Worm (Caenorhabditis elegans) whole organism, late embryonic: ENCODE results near the gene msp-56.

Experiments
- F13H6.1 ChIP-seq: sonication (generic microtip); optimal IDR thresholded peaks from 2 replicates; lab custom pipeline; 2016; ENCODE audit warnings: missing genetic modification characterization, missing compliant biosample characterization
- K09A11.1 ChIP-seq: sonication (generic microtip); optimal IDR thresholded peaks from 2 replicates; lab custom pipeline; 2017; ENCODE audit warnings: antibody characterized with exemption, mild to moderate bottlenecking, missing genetic modification characterization, missing compliant biosample characterization; ENCODE audit not compliant: insufficient read depth
- Y22D7AL.16 ChIP-seq: sonication (generic microtip); optimal IDR thresholded peaks from 2 replicates; lab custom pipeline; 2016; ENCODE audit warnings: missing genetic modification characterization, missing compliant biosample characterization
- ahr-1 ChIP-seq: sonication (generic microtip); optimal IDR thresholded peaks from 2 replicates; lab custom pipeline; 2016; ENCODE audit warnings: missing genetic modification characterization, missing compliant biosample characterization
- ceh-14 ChIP-seq: sonication (generic microtip); optimal IDR thresholded peaks from 2 replicates; lab custom pipeline; 2016; ENCODE audit warnings: missing genotype, missing genetic modification characterization, missing compliant biosample characterization
- ceh-19 ChIP-seq: fragments of 200-800 bp; sonication (Bioruptor generic); optimal IDR thresholded peaks from 2 replicates; lab custom pipeline; 2018; ENCODE audit warnings: mild to moderate bottlenecking, missing genetic modification characterization, missing compliant biosample characterization
- ceh-2 ChIP-seq: sonication (generic microtip); optimal IDR thresholded peaks from 2 replicates; lab custom pipeline; 2016; ENCODE audit warnings: missing genotype, missing genetic modification characterization, missing compliant biosample characterization
- ceh-30 ChIP-seq: fragments of 150-350 bp; optimal IDR thresholded peaks from 2 replicates; lab custom pipeline; 2014; ENCODE audit warnings: missing biosample characterization, missing genetic modification characterization
- ceh-34 ChIP-seq: sonication (generic microtip); optimal IDR thresholded peaks from 2 replicates; lab custom pipeline; 2016; ENCODE audit warnings: mild to moderate bottlenecking, missing genetic modification characterization, missing compliant biosample characterization
- ceh-45 ChIP-seq: fragments of 200-800 bp; sonication (Bioruptor generic); IDR thresholded peaks from 2 replicates; pipeline ENCODE4 v1.3.6; 2022; ENCODE audit warnings: missing genetic modification reagents, missing genetic modification characterization, missing compliant biosample characterization
- ceh-48 ChIP-seq: sonication (generic microtip); optimal IDR thresholded peaks from 2 replicates; lab custom pipeline; 2016; ENCODE audit warnings: missing genetic modification characterization, inconsistent platforms, missing compliant biosample characterization
- ceh-9 ChIP-seq: sonication (generic microtip); optimal IDR thresholded peaks from 2 replicates; lab custom pipeline; 2016; ENCODE audit warnings: mild to moderate bottlenecking, missing genetic modification characterization, inconsistent platforms, missing compliant biosample characterization
- che-1 ChIP-seq: sonication (generic microtip); optimal IDR thresholded peaks from 2 replicates; lab custom pipeline; 2016; ENCODE audit warnings: mild to moderate bottlenecking, missing genetic modification characterization, missing compliant biosample characterization
- dve-1 ChIP-seq: sonication (generic microtip); optimal IDR thresholded peaks from 2 replicates; lab custom pipeline; 2017; ENCODE audit warnings: antibody characterized with exemption, mild to moderate bottlenecking, missing genetic modification characterization, missing compliant biosample characterization
- elt-4 ChIP-seq: sonication (generic microtip); optimal IDR thresholded peaks from 2 replicates; lab custom pipeline; 2016; ENCODE audit warnings: missing genetic modification characterization, missing compliant biosample characterization
- fkh-6 ChIP-seq: sonication (generic microtip); optimal IDR thresholded peaks from 2 replicates; lab custom pipeline; 2016; ENCODE audit warnings: missing genetic modification characterization, missing compliant biosample characterization
- gmeb-2 ChIP-seq: sonication (generic microtip); optimal IDR thresholded peaks from 2 replicates; lab custom pipeline; 2016; ENCODE audit warnings: missing genetic modification characterization, inconsistent platforms, missing compliant biosample characterization
- hlh-13 ChIP-seq: fragments of 200-800 bp; sonication (Bioruptor generic); optimal IDR thresholded peaks from 2 replicates; lab custom pipeline; 2018; ENCODE audit warnings: mild to moderate bottlenecking, missing genetic modification characterization, missing compliant biosample characterization
- hlh-15 ChIP-seq: sonication (generic microtip); optimal IDR thresholded peaks from 2 replicates; lab custom pipeline; 2016; ENCODE audit warnings: missing genetic modification characterization, missing compliant biosample characterization
- hlh-8 ChIP-seq: sonication (generic microtip); optimal IDR thresholded peaks from 2 replicates; lab custom pipeline; 2016; ENCODE audit warnings: missing genotype, missing genetic modification characterization, missing compliant biosample characterization
- lim-6 ChIP-seq: sonication (generic microtip); optimal IDR thresholded peaks from 2 replicates; lab custom pipeline; 2016; ENCODE audit warnings: missing genetic modification characterization, missing compliant biosample characterization
- lin-11 ChIP-seq: fragments of 200-800 bp; sonication (Bioruptor generic); optimal IDR thresholded peaks from 2 replicates; lab custom pipeline; 2018; ENCODE audit warnings: mild to moderate bottlenecking, missing genetic modification characterization, missing compliant biosample characterization
- madf-2 ChIP-seq: sonication (generic microtip); optimal IDR thresholded peaks from 2 replicates; lab custom pipeline; 2017; ENCODE audit warnings: missing genetic modification characterization, missing compliant biosample characterization
- nfya-1 ChIP-seq: sonication (generic microtip); optimal IDR thresholded peaks from 2 replicates; lab custom pipeline; 2017; ENCODE audit warnings: missing genetic modification characterization, mild to moderate bottlenecking, missing compliant biosample characterization, antibody characterized with exemption, moderate library complexity
- nhr-11 ChIP-seq: fragments of 150-350 bp; optimal IDR thresholded peaks from 2 replicates; lab custom pipeline; 2014; ENCODE audit warnings: missing biosample characterization, missing genetic modification characterization
- nhr-232 ChIP-seq: sonication (generic microtip); optimal IDR thresholded peaks from 2 replicates; lab custom pipeline; 2016; ENCODE audit warnings: missing genetic modification characterization, missing compliant biosample characterization
- odd-2 ChIP-seq: sonication (generic microtip); optimal IDR thresholded peaks from 2 replicates; lab custom pipeline; 2017; ENCODE audit warnings: antibody characterized with exemption, mild to moderate bottlenecking, missing genetic modification characterization, missing compliant biosample characterization
- pax-1 ChIP-seq: fragments of 150-350 bp; optimal IDR thresholded peaks from 2 replicates; lab custom pipeline; 2014; ENCODE audit warnings: missing biosample characterization, missing genetic modification characterization
- pros-1 ChIP-seq: fragments of 150-350 bp; optimal IDR thresholded peaks from 2 replicates; lab custom pipeline; 2014; ENCODE audit warnings: missing biosample characterization, missing genetic modification reagents, missing genetic modification characterization
- rnt-1 ChIP-seq: sonication (generic microtip); optimal IDR thresholded peaks from 2 replicates; lab custom pipeline; 2016; ENCODE audit warnings: missing genetic modification characterization, missing compliant biosample characterization
- sdc-2 ChIP-seq: sonication (generic microtip); optimal IDR thresholded peaks from 2 replicates; lab custom pipeline; 2016; ENCODE audit warnings: missing genotype, missing genetic modification characterization, missing compliant biosample characterization
- sox-2 ChIP-seq: fragments of 200-800 bp; sonication (Bioruptor generic); IDR thresholded peaks from 2 replicates; pipeline ENCODE4 v1.3.6; 2022; ENCODE audit warnings: missing genetic modification reagents, missing genetic modification characterization, missing compliant biosample characterization
- syd-9 ChIP-seq: sonication (generic microtip); optimal IDR thresholded peaks from 2 replicates; lab custom pipeline; 2016; ENCODE audit warnings: mild to moderate bottlenecking, missing genetic modification characterization, moderate library complexity, missing compliant biosample characterization
- tbx-2 ChIP-seq: sonication (generic microtip); optimal IDR thresholded peaks from 2 replicates; lab custom pipeline; 2016; ENCODE audit warnings: missing genetic modification characterization, missing compliant biosample characterization
- tbx-7 ChIP-seq: sonication (generic microtip); optimal IDR thresholded peaks from 2 replicates; lab custom pipeline; 2016; ENCODE audit warnings: missing genotype, missing genetic modification characterization, missing compliant biosample characterization
- ttx-3 ChIP-seq: sonication (generic microtip); optimal IDR thresholded peaks from 2 replicates; lab custom pipeline; 2016; ENCODE audit warnings: missing genetic modification reagents, missing genetic modification characterization, missing compliant biosample characterization
- unc-3 ChIP-seq, 2 experiments: fragments of 200-800 bp in 1 of 2; sonication (Bioruptor generic) in 1 of 2; sonication (generic microtip) in 1 of 2; conservative IDR thresholded peaks in 1 of 2; optimal IDR thresholded peaks in 1 of 2; 2 replicates each; pipeline versions ENCODE4 v1.3.6 to Lab custom; 2016 to 2022; ENCODE audit warnings: missing compliant biosample characterization in 2 of 2, missing genetic modification characterization in 2 of 2, missing genetic modification reagents in 1 of 2
- unc-42 ChIP-seq: sonication (generic microtip); optimal IDR thresholded peaks from 2 replicates; lab custom pipeline; 2016; ENCODE audit warnings: missing genotype, missing genetic modification characterization, missing compliant biosample characterization
- unc-55 ChIP-seq: sonication (generic microtip); optimal IDR thresholded peaks from 2 replicates; lab custom pipeline; 2017; ENCODE audit warnings: missing biosample characterization, missing genetic modification reagents, missing genetic modification characterization
- zip-5 ChIP-seq: sonication (generic microtip); optimal IDR thresholded peaks from 2 replicates; lab custom pipeline; 2016; ENCODE audit warnings: missing genetic modification characterization, missing compliant biosample characterization
- ztf-16 ChIP-seq: sonication (generic microtip); optimal IDR thresholded peaks from 2 replicates; lab custom pipeline; 2017; ENCODE audit warnings: missing genetic modification characterization, missing compliant biosample characterization

msp-56 gene

DNA sequence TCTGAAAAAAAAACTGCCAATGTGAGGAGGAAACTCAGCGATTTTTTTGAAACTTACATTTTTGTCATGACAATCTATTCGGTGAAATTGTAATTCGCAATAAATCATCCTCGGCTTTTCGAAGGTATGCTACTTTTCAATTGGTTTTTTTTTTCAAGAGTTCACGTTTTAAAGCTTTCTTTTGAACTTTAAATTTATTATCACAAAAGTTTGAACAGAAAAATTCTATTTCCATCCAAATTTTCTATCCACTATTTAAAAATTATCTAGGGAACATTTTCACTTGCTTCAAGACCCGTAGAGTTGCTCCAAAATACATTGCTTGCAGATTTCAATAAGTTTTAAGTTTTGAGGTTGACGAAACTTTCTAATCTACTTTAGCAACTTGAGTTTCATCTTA lies 5.2 kb downstream of the msp-56 start, which contains the start of gene K07F5.6:
Gene K07F5.6, minus strand, starts transcription at position 101 of the 400 bp plus-strand sequence.
- TF ChIP-seq hlh-8 (tag; lab: Kevin White, UChicago) (no peak), nfya-1 (tag; lab: Kevin White, UChicago) (no peak), ttx-3 (tag; lab: Kevin White, UChicago) (no peak), ceh-9 (tag; lab: Kevin White, UChicago) (no peak), tbx-2 (tag; lab: Kevin White, UChicago) (no peak), ahr-1 (tag; lab: Kevin White, UChicago) (no peak), lin-11 (tag; lab: Kevin White, UChicago) (no peak), che-1 (tag; lab: Kevin White, UChicago) (no peak), madf-2 (tag; lab: Kevin White, UChicago) (no peak), gmeb-2 (tag; lab: Kevin White, UChicago) (no peak), Y22D7AL.16 (tag; lab: Kevin White, UChicago) (no peak), pros-1 (tag; lab: Kevin White, UChicago) (no peak), syd-9 (tag; lab: Kevin White, UChicago) (no peak), unc-42 (tag; lab: Kevin White, UChicago) (no peak), hlh-13 (GFP tag; lab: Kevin White, UChicago) (no peak), nhr-11 (tag; lab: Kevin White, UChicago) (no peak)

DNA sequence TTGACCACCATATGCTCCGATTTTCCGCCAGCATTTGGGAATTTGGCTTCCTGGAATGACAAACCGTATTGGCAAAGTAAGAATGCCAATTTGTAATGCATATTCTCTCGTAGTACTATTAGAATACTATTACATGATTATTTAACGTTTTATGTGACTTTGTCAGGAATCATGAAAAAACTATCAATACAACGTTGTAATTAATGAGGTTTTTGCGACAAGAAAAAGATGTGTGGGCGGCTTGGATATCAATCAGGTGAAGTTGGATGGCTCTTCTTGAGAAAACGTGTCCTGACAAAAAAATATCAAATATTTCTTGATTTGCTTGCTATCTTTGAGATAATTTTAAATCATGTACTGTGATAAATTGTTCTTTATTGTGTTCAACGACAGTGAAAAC lies 6.7 kb downstream of the msp-56 start, which contains the start of gene K07F5.7:
Gene K07F5.7, minus strand, starts transcription at position 101 of the 400 bp plus-strand sequence.
- TF ChIP-seq unc-3 (GFP tag; conservative IDR thresholded peaks at IDR 0.05; lab: Robert Waterston, UW) (no peak), unc-3 (tag; optimal IDR thresholded peaks at IDR 0.05; lab: Kevin White, UChicago) (no peak), ceh-34 (tag; lab: Kevin White, UChicago) (no peak), hlh-8 (tag; lab: Kevin White, UChicago) (no peak), sdc-2 (tag; lab: Kevin White, UChicago) (no peak), ceh-45 (GFP tag; lab: Robert Waterston, UW) (no peak), rnt-1 (no peak), sox-2 (GFP tag; lab: Robert Waterston, UW) (no peak), ceh-30 (tag; lab: Kevin White, UChicago) (no peak)

DNA sequence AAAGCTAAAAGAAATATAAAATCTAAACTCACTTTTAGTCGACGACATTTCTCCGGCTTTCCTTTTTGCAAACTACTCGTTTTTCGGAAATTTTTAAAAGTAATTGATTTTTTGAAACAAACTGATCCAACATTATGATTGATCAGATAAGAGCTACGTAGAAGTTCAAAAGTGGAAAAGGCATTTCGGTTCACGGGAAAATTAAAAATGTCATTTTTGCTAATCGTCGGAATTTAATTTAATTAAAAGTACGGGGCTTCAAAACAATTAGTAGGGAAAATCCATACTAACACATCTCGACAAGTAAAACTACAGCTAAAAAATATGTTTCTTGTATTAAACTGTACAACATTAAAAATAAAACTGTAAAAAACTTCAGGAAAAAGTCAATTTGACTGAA lies 8.3 kb downstream of the msp-56 start, which contains the start of gene K07F5.8:
Gene K07F5.8, minus strand, starts transcription at position 101 of the 400 bp plus-strand sequence.
- TF ChIP-seq lim-6 (tag; lab: Kevin White, UChicago) (no peak), unc-3 (GFP tag; conservative IDR thresholded peaks at IDR 0.05; lab: Robert Waterston, UW) (no peak), unc-3 (tag; optimal IDR thresholded peaks at IDR 0.05; lab: Kevin White, UChicago) (no peak), zip-5 (tag; lab: Kevin White, UChicago) (no peak), tbx-7 (tag; lab: Kevin White, UChicago) (no peak), ceh-45 (GFP tag; lab: Robert Waterston, UW) (no peak), hlh-13 (GFP tag; lab: Kevin White, UChicago) (no peak), ceh-14 (no peak), madf-2 (tag; lab: Kevin White, UChicago) (no peak), unc-55 (no peak), pros-1 (tag; lab: Kevin White, UChicago) (no peak), ceh-48 (tag; lab: Kevin White, UChicago) (no peak), dve-1 (no peak), pax-1 (tag; lab: Kevin White, UChicago) (no peak), fkh-6 (tag; lab: Kevin White, UChicago) (no peak), ztf-16 (tag; lab: Kevin White, UChicago) (no peak), ceh-19 (GFP tag; lab: Kevin White, UChicago) (no peak), sdc-2 (tag; lab: Kevin White, UChicago) (no peak)
- TF ChIP-seq, all 69 proteins: peak for 0

DNA sequence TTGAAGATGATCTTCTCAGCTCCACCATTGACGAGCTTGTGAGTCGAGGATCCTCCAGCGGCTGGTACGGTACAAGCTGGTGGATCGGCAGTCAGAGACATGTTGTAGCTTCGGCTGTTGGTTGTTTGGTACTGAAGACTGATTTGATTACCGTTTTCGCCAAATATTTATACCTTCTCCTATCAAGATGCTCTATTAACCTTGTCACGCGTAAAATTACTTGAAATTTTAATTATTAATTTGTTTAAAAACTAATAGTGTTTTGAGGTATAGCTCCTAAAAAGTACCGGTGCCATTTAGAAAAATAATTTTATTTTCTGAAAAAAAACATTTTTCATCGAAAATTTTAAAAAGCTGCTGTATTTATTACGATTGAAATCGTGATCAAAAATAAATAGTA lies 9.6 kb downstream of the msp-56 start, which contains the start of gene ssp-10:
Gene ssp-10, minus strand, starts transcription at position 101 of the 400 bp plus-strand sequence.
- TF ChIP-seq K09A11.1 (no peak), ceh-45 (GFP tag; lab: Robert Waterston, UW) (no peak), elt-4 (tag; lab: Kevin White, UChicago) (no peak), sdc-2 (tag; lab: Kevin White, UChicago) (no peak), odd-2 (no peak), F13H6.1 (tag; lab: Kevin White, UChicago) (no peak), hlh-8 (tag; lab: Kevin White, UChicago) (no peak), unc-55 (no peak), hlh-15 (tag; lab: Kevin White, UChicago) (no peak), rnt-1 (no peak), ceh-2 (tag; lab: Kevin White, UChicago) (no peak), nhr-232 (no peak)
